Worm (Caenorhabditis elegans) whole organism, late embryonic: Measurements from ENCODE around the gene asp-3.

Source experiments
- C38D4.7 ChIP-seq: fragments of 200-800 bp; sonication (Bioruptor generic); optimal IDR thresholded peaks from 2 replicates; lab custom pipeline; 2018; ENCODE audit warnings: mild to moderate bottlenecking, missing genetic modification characterization, moderate library complexity, missing compliant biosample characterization
- ceh-22 ChIP-seq: sonication (generic microtip); optimal IDR thresholded peaks from 2 replicates; lab custom pipeline; 2017; ENCODE audit warnings: missing biosample characterization, missing genetic modification characterization
- dve-1 ChIP-seq: sonication (generic microtip); optimal IDR thresholded peaks from 2 replicates; lab custom pipeline; 2017; ENCODE audit warnings: antibody characterized with exemption, mild to moderate bottlenecking, missing genetic modification characterization, missing compliant biosample characterization
- ets-4 ChIP-seq: sonication (generic microtip); optimal IDR thresholded peaks from 2 replicates; lab custom pipeline; 2016; ENCODE audit warnings: missing genetic modification characterization, missing compliant biosample characterization
- fkh-10 ChIP-seq: fragments of 150-350 bp; optimal IDR thresholded peaks from 2 replicates; lab custom pipeline; 2014; ENCODE audit warnings: missing biosample characterization, missing genetic modification reagents, missing genetic modification characterization
- mec-3 ChIP-seq: sonication (generic microtip); optimal IDR thresholded peaks from 2 replicates; lab custom pipeline; 2016; ENCODE audit warnings: borderline replicate concordance, missing genetic modification characterization, missing compliant biosample characterization
- nhr-11 ChIP-seq: fragments of 150-350 bp; optimal IDR thresholded peaks from 2 replicates; lab custom pipeline; 2014; ENCODE audit warnings: missing biosample characterization, missing genetic modification characterization
- odd-2 ChIP-seq: sonication (generic microtip); optimal IDR thresholded peaks from 2 replicates; lab custom pipeline; 2017; ENCODE audit warnings: antibody characterized with exemption, mild to moderate bottlenecking, missing genetic modification characterization, missing compliant biosample characterization
- pha-4 ChIP-seq: fragments of 150-350 bp; optimal IDR thresholded peaks from 2 replicates; lab custom pipeline; 2018; ENCODE audit warnings: missing biosample characterization, missing genetic modification reagents, missing genetic modification characterization
- ref-2 ChIP-seq: sonication (generic microtip); optimal IDR thresholded peaks from 2 replicates; lab custom pipeline; 2016; ENCODE audit warnings: missing genetic modification characterization, missing compliant biosample characterization
- sox-4 ChIP-seq: sonication (generic microtip); optimal IDR thresholded peaks from 2 replicates; lab custom pipeline; 2017; ENCODE audit warnings: mild to moderate bottlenecking, missing genetic modification characterization, inconsistent platforms, missing compliant biosample characterization
- tbx-2 ChIP-seq: sonication (generic microtip); optimal IDR thresholded peaks from 2 replicates; lab custom pipeline; 2016; ENCODE audit warnings: missing genetic modification characterization, missing compliant biosample characterization

ce11 chrX:6742891-6743290 lies 48.0 kb upstream of the asp-3 start:
- TF ChIP-seq nhr-11 (no peak), sox-4 (tag; lab: Kevin White, UChicago) (no peak), ref-2 (tag; lab: Kevin White, UChicago) (no peak), ets-4 (no peak), fkh-10 (GFP tag; lab: Kevin White, UChicago) (no peak), mec-3 (tag; lab: Kevin White, UChicago) (no peak), ceh-22 (tag; lab: Kevin White, UChicago) (no peak), tbx-2 (tag; lab: Kevin White, UChicago) (no peak), dve-1 (no peak), odd-2 (no peak), C38D4.7 (GFP tag; lab: Kevin White, UChicago) (no peak), pha-4 (tag; lab: Kevin White, UChicago) (no peak)
